Worm (Caenorhabditis elegans) whole organism, early embryonic: ENCODE results near the gene prmn-1.

Experiments
- aly-1 ChIP-seq: sonication (generic microtip); optimal IDR thresholded peaks from 2 replicates; lab custom pipeline; 2016; ENCODE audit warnings: missing genetic modification characterization, missing compliant biosample characterization
- ama-1 ChIP-seq: fragments of 150-350 bp; optimal IDR thresholded peaks from 2 replicates; lab custom pipeline; 2014
- ets-7 ChIP-seq: sonication (generic microtip); optimal IDR thresholded peaks from 2 replicates; lab custom pipeline; 2016; ENCODE audit warnings: missing genotype, missing genetic modification characterization, missing compliant biosample characterization
- flt-1 ChIP-seq: fragments of 200-800 bp; sonication (Bioruptor generic); IDR thresholded peaks from 2 replicates; pipeline ENCODE4 v1.3.6; 2022; ENCODE audit warnings: missing genetic modification characterization, missing compliant biosample characterization
- hnd-1 ChIP-seq: sonication (generic microtip); optimal IDR thresholded peaks from 2 replicates; lab custom pipeline; 2016; ENCODE audit warnings: missing genetic modification characterization, missing compliant biosample characterization
- pes-1 ChIP-seq: fragments of 200-800 bp; sonication (Bioruptor generic); IDR thresholded peaks from 2 replicates; pipeline ENCODE4 v1.3.6; 2022; ENCODE audit warnings: missing genetic modification reagents, missing genetic modification characterization, missing compliant biosample characterization
- scrt-1 ChIP-seq: fragments of 200-800 bp; sonication (Bioruptor generic); IDR thresholded peaks from 2 replicates; pipeline ENCODE4 v1.3.6; 2022; ENCODE audit warnings: missing genetic modification characterization, missing compliant biosample characterization
- sea-1 ChIP-seq: fragments of 200-800 bp; sonication (Bioruptor generic); conservative IDR thresholded peaks from 2 replicates; pipeline ENCODE4 v1.3.6; 2022; ENCODE audit warnings: missing genetic modification characterization, missing compliant biosample characterization

ce11 chrX:11392924-11393323 is 8.0 kb downstream of the prmn-1 start, which contains the start of gene prx-12:
- TF ChIP-seq ets-7 (tag; lab: Kevin White, UChicago) = no peak
- no peak for TF ChIP-seq ama-1
- TF ChIP-seq sea-1 = no peak
- TF ChIP-seq flt-1 (GFP tag; lab: Robert Waterston, UW) = no peak
- no peak for TF ChIP-seq scrt-1
- no peak for TF ChIP-seq pes-1 (GFP tag; lab: Robert Waterston, UW)
- TF ChIP-seq aly-1 (tag; lab: Kevin White, UChicago) = no peak
- no peak for TF ChIP-seq hnd-1 (tag; lab: Kevin White, UChicago)
